Fruit fly (Drosophila melanogaster) whole organism, wandering third instar larva: Measurements from ENCODE around the gene ZnT35C.

Experiments
- Abd-B ChIP-seq: fragments of >200 bp; optimal IDR thresholded peaks from 2 replicates; lab custom pipeline; 2017; ENCODE audit warnings: missing biosample characterization, missing genetic modification characterization
- CG32264 ChIP-seq: fragments of 200-800 bp; sonication (Bioruptor generic); optimal IDR thresholded peaks from 2 replicates; lab custom pipeline; 2016; ENCODE audit warnings: missing biosample characterization, missing genetic modification characterization
- CG9705 ChIP-seq: fragments of 200-800 bp; sonication (Bioruptor generic); optimal IDR thresholded peaks from 2 replicates; lab custom pipeline; 2018; ENCODE audit warnings: missing biosample characterization, mild to moderate bottlenecking, missing genetic modification characterization
- CrebA ChIP-seq: fragments of 200-800 bp; sonication (Bioruptor generic); optimal IDR thresholded peaks from 2 replicates; lab custom pipeline; 2016; ENCODE audit warnings: missing biosample characterization, mild to moderate bottlenecking, missing genetic modification characterization, borderline replicate concordance
- Dfd ChIP-seq: fragments of >200 bp; optimal IDR thresholded peaks from 2 replicates; lab custom pipeline; 2017; ENCODE audit warnings: missing biosample characterization, missing genetic modification characterization
- Dif ChIP-seq: fragments of 200-275, 200-300 bp; sonication (Bioruptor generic); optimal IDR thresholded peaks from 2 replicates; lab custom pipeline; 2018; ENCODE audit warnings: missing biosample characterization, missing genetic modification characterization; ENCODE audit not compliant: partially characterized antibody
- GATAd ChIP-seq: sonication (Bioruptor generic); optimal IDR thresholded peaks from 2 replicates; lab custom pipeline; 2016; ENCODE audit warnings: missing biosample characterization, missing genetic modification characterization
- HLH106 ChIP-seq: fragments of 200-800 bp; optimal IDR thresholded peaks from 3 replicates; lab custom pipeline; 2019; ENCODE audit warnings: missing biosample characterization, mild to moderate bottlenecking, missing genetic modification characterization, moderate library complexity
- Hnf4 ChIP-seq: fragments of 200-800 bp; sonication (Bioruptor generic); optimal IDR thresholded peaks from 2 replicates; lab custom pipeline; 2016; ENCODE audit warnings: missing biosample characterization, mild to moderate bottlenecking, missing genetic modification characterization
- Hr78 ChIP-seq: fragments of >200 bp; optimal IDR thresholded peaks from 2 replicates; lab custom pipeline; 2017; ENCODE audit warnings: missing biosample characterization, missing genetic modification characterization
- Hr83 ChIP-seq: fragments of 200-300 bp; sonication (Bioruptor generic); optimal IDR thresholded peaks from 2 replicates; lab custom pipeline; 2016; ENCODE audit warnings: missing biosample characterization, mild to moderate bottlenecking, missing genetic modification characterization, moderate library complexity; ENCODE audit not compliant: poor library complexity, severe bottlenecking
- Jra ChIP-seq: sonication (Bioruptor generic); optimal IDR thresholded peaks from 2 replicates; lab custom pipeline; 2016; ENCODE audit warnings: missing biosample characterization, missing genetic modification characterization
- Mio ChIP-seq: sonication (Bioruptor generic); optimal IDR thresholded peaks from 2 replicates; lab custom pipeline; 2016; ENCODE audit warnings: missing biosample characterization, missing genetic modification characterization
- Myc ChIP-seq: fragments of >200 bp; optimal IDR thresholded peaks from 2 replicates; lab custom pipeline; 2017
- N ChIP-seq: fragments of >200 bp; optimal IDR thresholded peaks from 2 replicates; lab custom pipeline; 2018; ENCODE audit warnings: missing biosample characterization, missing external identifiers, missing genetic modification characterization
- OdsH ChIP-seq: fragments of 200-800 bp; sonication (Bioruptor generic); optimal IDR thresholded peaks from 2 replicates; lab custom pipeline; 2016; ENCODE audit warnings: missing biosample characterization, mild to moderate bottlenecking, missing genetic modification characterization
- Rel ChIP-seq, 2 experiments: fragments of 200-800 bp; sonication (Bioruptor generic) in 1 of 2; optimal IDR thresholded peaks; 2 replicates in 1 of 2; 3 replicates in 1 of 2; lab custom pipeline; 2016 to 2019; ENCODE audit warnings: mild to moderate bottlenecking in 2 of 2, missing biosample characterization in 2 of 2, missing genetic modification characterization in 2 of 2, moderate library complexity in 1 of 2
- Sp1 ChIP-seq: fragments of 200-800 bp; sonication (Bioruptor generic); optimal IDR thresholded peaks from 3 replicates; lab custom pipeline; 2019; ENCODE audit warnings: missing biosample characterization, mild to moderate bottlenecking, missing genetic modification characterization, moderate library complexity
- Vsx2 ChIP-seq: fragments of 200-300, 225-300 bp; sonication (Bioruptor generic); optimal IDR thresholded peaks from 2 replicates; lab custom pipeline; 2018; ENCODE audit warnings: missing biosample characterization, missing genetic modification characterization; ENCODE audit not compliant: partially characterized antibody
- br ChIP-seq: fragments of 200-800 bp; sonication (Bioruptor generic); optimal IDR thresholded peaks from 2 replicates; lab custom pipeline; 2016; ENCODE audit warnings: missing biosample characterization, missing genetic modification characterization
- brk ChIP-seq: fragments of 200-800 bp; sonication (Bioruptor generic); optimal IDR thresholded peaks from 2 replicates; lab custom pipeline; 2016; ENCODE audit warnings: missing biosample characterization, mild to moderate bottlenecking, missing genetic modification characterization
- dl ChIP-seq, 2 experiments: fragments of 175-275, 200-275 bp in 1 of 2; fragments of 200-275 bp in 1 of 2; sonication (Bioruptor generic); optimal IDR thresholded peaks; lab custom pipeline; 2018; ENCODE audit warnings: mild to moderate bottlenecking in 2 of 2, missing biosample characterization in 2 of 2, missing genetic modification characterization in 2 of 2, moderate library complexity in 2 of 2; ENCODE audit not compliant: partially characterized antibody in 2 of 2, insufficient read depth in 1 of 2
- dmrt93B ChIP-seq: fragments of 200-800 bp; sonication (Bioruptor generic); optimal IDR thresholded peaks from 2 replicates; lab custom pipeline; 2018; ENCODE audit warnings: missing biosample characterization, mild to moderate bottlenecking, missing genetic modification characterization
- dsf ChIP-seq: sonication (Bioruptor generic); optimal IDR thresholded peaks from 2 replicates; lab custom pipeline; 2016; ENCODE audit warnings: missing biosample characterization, missing genetic modification characterization, borderline replicate concordance
- ey ChIP-seq: fragments of 200-800 bp; sonication (Bioruptor generic); optimal IDR thresholded peaks from 2 replicates; lab custom pipeline; 2016; ENCODE audit warnings: missing biosample characterization, missing genetic modification characterization
- foxo ChIP-seq, 2 experiments: fragments of 200-800 bp; sonication (Bioruptor generic); optimal IDR thresholded peaks; 2 replicates in 1 of 2; 3 replicates in 1 of 2; lab custom pipeline; 2016 to 2017; ENCODE audit warnings: missing biosample characterization in 2 of 2, missing genetic modification characterization in 2 of 2
- fru ChIP-seq: fragments of 200-800 bp; sonication (Bioruptor generic); optimal IDR thresholded peaks from 3 replicates; lab custom pipeline; 2016; ENCODE audit warnings: missing biosample characterization, mild to moderate bottlenecking, missing genetic modification characterization
- h ChIP-seq: fragments of 200-800 bp; sonication (Bioruptor generic); optimal IDR thresholded peaks from 3 replicates; lab custom pipeline; 2016; ENCODE audit warnings: missing biosample characterization, mild to moderate bottlenecking, missing genetic modification characterization
- lola ChIP-seq: fragments of >200 bp; optimal IDR thresholded peaks from 2 replicates; lab custom pipeline; 2017; ENCODE audit warnings: missing biosample characterization, missing genetic modification characterization
- pan ChIP-seq: fragments of >200 bp; optimal IDR thresholded peaks from 2 replicates; lab custom pipeline; 2017
- psq ChIP-seq: fragments of 200-800 bp; sonication (Bioruptor generic); optimal IDR thresholded peaks from 3 replicates; lab custom pipeline; 2017; ENCODE audit warnings: missing biosample characterization, mild to moderate bottlenecking, missing genetic modification characterization, moderate library complexity
- rgr ChIP-seq: fragments of 200-800 bp; sonication (Bioruptor generic); optimal IDR thresholded peaks from 3 replicates; lab custom pipeline; 2016; ENCODE audit warnings: missing biosample characterization, mild to moderate bottlenecking, missing genetic modification characterization
- sage ChIP-seq: fragments of 200-800 bp; sonication (Bioruptor generic); optimal IDR thresholded peaks from 2 replicates; lab custom pipeline; 2016; ENCODE audit warnings: missing biosample characterization, mild to moderate bottlenecking, missing genetic modification characterization
- sv ChIP-seq: fragments of 200-800 bp; sonication (Bioruptor generic); optimal IDR thresholded peaks from 3 replicates; lab custom pipeline; 2016; ENCODE audit warnings: missing biosample characterization, missing genetic modification characterization
- tai ChIP-seq: sonication (Bioruptor generic); optimal IDR thresholded peaks from 2 replicates; lab custom pipeline; 2016; ENCODE audit warnings: missing biosample characterization, missing genetic modification characterization
- usp ChIP-seq: fragments of >200 bp; optimal IDR thresholded peaks from 2 replicates; lab custom pipeline; 2017; ENCODE audit warnings: missing biosample characterization, missing genetic modification characterization
- woc ChIP-seq: sonication (Bioruptor generic); optimal IDR thresholded peaks from 2 replicates; lab custom pipeline; 2016; ENCODE audit warnings: missing biosample characterization, mild to moderate bottlenecking, missing genetic modification characterization

ZnT35C gene

dm6 chr2L:15273521-15274123, 26.1 kb upstream of the ZnT35C start:
- peak; percentile 18 for TF ChIP-seq Hnf4 (GFP tag; lab: Kevin White, UChicago)
- peak in 1 of 2 experiments; percentile 7 for TF ChIP-seq foxo (GFP tag; optimal IDR thresholded peaks at IDR 0.05; lab: Kevin White, UChicago)
- no peak for TF ChIP-seq Hr78 (GFP tag; lab: Kevin White, UChicago)

DNA sequence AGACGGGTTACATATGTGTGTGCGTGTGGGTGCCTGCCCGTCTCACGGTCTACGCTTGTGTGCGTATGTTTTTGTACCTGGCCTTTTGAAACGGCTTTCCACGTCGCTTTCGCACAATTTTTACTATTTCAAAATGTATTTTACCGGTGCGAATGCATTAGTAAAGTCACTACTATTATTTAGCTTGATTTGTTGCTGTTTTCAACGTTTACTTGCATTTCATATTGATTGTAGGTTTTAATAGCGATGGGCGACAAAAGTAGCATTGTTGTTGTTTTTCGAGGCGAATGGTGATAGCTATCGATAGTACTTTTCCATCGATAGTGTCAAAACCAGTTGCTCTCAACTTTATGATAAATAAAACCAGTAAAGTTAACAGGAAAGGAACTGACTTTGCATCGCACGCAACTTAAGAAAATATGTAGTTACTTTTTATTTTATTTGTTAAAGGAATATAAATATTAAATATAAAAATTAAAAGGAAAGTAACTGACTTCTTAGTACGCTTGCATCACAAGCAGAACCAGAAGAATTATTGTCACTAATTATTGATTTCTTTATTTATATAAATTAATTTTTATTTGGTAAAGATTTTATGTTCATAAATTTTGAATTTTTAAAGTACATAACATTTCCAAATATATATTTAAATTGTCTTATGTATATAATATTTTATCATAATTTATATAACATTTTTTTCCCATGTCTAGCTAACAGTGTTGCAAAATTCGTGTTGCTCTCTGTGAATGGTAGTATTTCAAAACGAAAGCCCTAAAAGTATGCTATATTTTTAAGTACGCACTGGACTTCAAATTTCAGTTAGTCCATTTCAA, 24.5 kb upstream of the ZnT35C start, which contains the start of gene Cul3:
TSS of gene Cul3 (minus strand) at position 268 of the 833 bp plus-strand sequence.
- TF ChIP-seq Jra (GFP tag; lab: Kevin White, UChicago) (no peak), Sp1 (GFP tag; lab: Kevin White, UChicago) (peak; percentile 29), sage (GFP tag; lab: Kevin White, UChicago) (no peak), brk (GFP tag; lab: Kevin White, UChicago) (peak; percentile 47), dmrt93B (GFP tag; lab: Kevin White, UChicago) (no peak), Hnf4 (GFP tag; lab: Kevin White, UChicago) (peak; percentile 8), foxo (GFP tag; optimal IDR thresholded peaks at IDR 0.05; lab: Kevin White, UChicago) (peak in 1 of 2 experiments; percentile 17), Abd-B (no peak), tai (peak; percentile 39), HLH106 (peak; percentile 30), Myc (lab: Kevin White, UChicago) (peak; percentile 42), woc (GFP tag; lab: Kevin White, UChicago) (peak; percentile 40), sv (no peak)
- TF ChIP-seq, all 38 proteins: peak for 8

DNA sequence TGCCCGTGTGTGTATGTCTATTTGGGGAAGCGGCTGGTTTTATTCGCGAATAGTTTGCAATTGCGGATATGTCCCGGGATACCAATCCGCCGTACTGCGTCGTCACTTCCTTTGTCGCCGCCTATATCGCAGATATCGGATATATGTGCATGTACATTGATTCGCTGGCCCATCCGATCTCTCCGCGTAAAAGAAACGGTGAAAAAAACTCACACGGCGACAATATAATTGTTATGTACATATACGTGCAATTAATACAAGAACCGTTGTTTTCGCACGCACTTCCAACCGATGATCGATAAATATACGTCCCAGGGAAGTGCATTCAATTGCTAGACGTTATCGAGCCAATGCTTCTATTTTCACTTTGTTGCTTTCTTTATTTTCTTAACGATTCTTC, 23.8 kb upstream of the ZnT35C start:
- TF ChIP-seq pan (lab: Kevin White, UChicago) (no peak), CrebA (GFP tag; lab: Kevin White, UChicago) (no peak), sage (GFP tag; lab: Kevin White, UChicago) (no peak), Sp1 (GFP tag; lab: Kevin White, UChicago) (no peak)

DNA sequence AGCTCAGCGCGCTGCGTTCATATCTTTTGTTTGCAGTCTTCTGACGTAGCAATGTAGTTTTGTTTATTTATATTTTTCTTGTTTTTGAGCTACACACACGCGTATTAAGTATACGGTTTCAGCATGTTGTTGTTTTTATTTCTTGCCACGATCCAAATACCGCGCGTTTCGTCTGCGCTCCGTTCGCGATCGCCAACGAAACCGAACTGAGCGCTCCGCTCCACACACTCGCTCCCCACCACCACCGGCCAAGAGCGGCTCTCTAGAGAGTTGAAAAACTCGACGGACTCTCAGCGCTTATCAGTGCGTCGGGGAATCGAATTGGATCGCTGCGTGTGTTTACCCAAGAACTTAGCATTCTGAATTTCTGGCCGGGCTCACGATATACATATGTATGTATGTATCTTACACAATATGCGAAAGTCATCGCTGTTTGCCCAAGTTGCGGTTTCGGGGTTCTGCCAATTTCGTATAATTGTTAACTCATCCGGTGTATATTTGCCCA, 17.0 kb upstream of the ZnT35C start, which contains the start of gene yuri:
TSS of gene yuri (minus strand) at position 210 of the 505 bp plus-strand sequence.
- TF ChIP-seq h (GFP tag; lab: Kevin White, UChicago) = peak; percentile 71
- TF ChIP-seq usp = no peak
- TF ChIP-seq rgr (GFP tag; lab: Kevin White, UChicago) = peak; percentile 66
- peak; percentile 62 for TF ChIP-seq Hr83 (GFP tag; lab: Kevin White, UChicago)
- no peak for TF ChIP-seq CG9705 (GFP tag; lab: Kevin White, UChicago)
- peak; percentile 9 for TF ChIP-seq Mio (GFP tag; lab: Kevin White, UChicago)
- TF ChIP-seq CG32264 = no peak
- TF ChIP-seq pan (lab: Kevin White, UChicago) = no peak
- TF ChIP-seq Abd-B = no peak
- no peak for TF ChIP-seq ey (GFP tag; lab: Kevin White, UChicago)
- no peak for TF ChIP-seq dmrt93B (GFP tag; lab: Kevin White, UChicago)
- TF ChIP-seq tai = no peak
- peak; percentile 95 to 98 for TF ChIP-seq dl (GFP tag; optimal IDR thresholded peaks at IDR 0.05; lab: Kevin White, UChicago; ENCODE audit: insufficient read depth in 1 of 2, partially characterized antibody in 2 of 2)
- TF ChIP-seq br = peak; percentile 55
- TF ChIP-seq HLH106 = no peak
- TF ChIP-seq N = no peak
- no peak for TF ChIP-seq woc (GFP tag; lab: Kevin White, UChicago)
- TF ChIP-seq Rel (GFP tag; optimal IDR thresholded peaks at IDR 0.05; lab: Kevin White, UChicago) = peak; percentile 1
- TF ChIP-seq Rel (tag; optimal IDR thresholded peaks at IDR 0.05; lab: Kevin White, UChicago) = peak; percentile 66
- TF ChIP-seq fru (GFP tag; lab: Kevin White, UChicago) = peak; percentile 54
- no peak for TF ChIP-seq Jra (GFP tag; lab: Kevin White, UChicago)
- no peak for TF ChIP-seq CrebA (GFP tag; lab: Kevin White, UChicago)
- no peak for TF ChIP-seq Hnf4 (GFP tag; lab: Kevin White, UChicago)
- TF ChIP-seq Dfd = no peak
- no peak for TF ChIP-seq sv
- TF ChIP-seq Vsx2 = peak; percentile 89
- TF ChIP-seq Sp1 (GFP tag; lab: Kevin White, UChicago) = peak; percentile 48
- TF ChIP-seq dsf = no peak
- peak; percentile 99 for TF ChIP-seq Dif
- peak; percentile 30 for TF ChIP-seq psq
- TF ChIP-seq foxo (GFP tag; optimal IDR thresholded peaks at IDR 0.05; lab: Kevin White, UChicago) = peak; percentile 13 to 29
- TF ChIP-seq Hr78 (GFP tag; lab: Kevin White, UChicago) = no peak
- no peak for TF ChIP-seq lola
- TF ChIP-seq OdsH (GFP tag; lab: Kevin White, UChicago) = peak; percentile 38
- no peak for TF ChIP-seq sage (GFP tag; lab: Kevin White, UChicago)
- peak; percentile 82 for TF ChIP-seq GATAd (GFP tag; lab: Kevin White, UChicago)
- no peak for TF ChIP-seq brk (GFP tag; lab: Kevin White, UChicago)
- TF ChIP-seq Myc (lab: Kevin White, UChicago) = no peak
